Fruit fly (Drosophila melanogaster) whole organism: ENCODE data around the gene CG10336.

ENCODE experiments used
- CG8478 ChIP-seq: fragments of >200 bp; optimal IDR thresholded peaks from 2 replicates; lab custom pipeline; 2018; ENCODE audit warnings: inconsistent platforms
- Dll ChIP-seq: fragments of >200 bp; optimal IDR thresholded peaks from 2 replicates; lab custom pipeline; 2017
- EcR ChIP-seq, 2 experiments: fragments of >200 bp; optimal IDR thresholded peaks; 2 replicates each; lab custom pipeline; 2017; ENCODE audit warnings: missing biosample characterization in 2 of 2, missing genetic modification characterization in 2 of 2, missing genetic modification reagents in 2 of 2
- pan ChIP-seq: fragments of >200 bp; optimal IDR thresholded peaks from 2 replicates; lab custom pipeline; 2017
- psq ChIP-seq: fragments of >200 bp; optimal IDR thresholded peaks from 2 replicates; lab custom pipeline; 2017
- usp ChIP-seq: fragments of >200 bp; optimal IDR thresholded peaks from 2 replicates; lab custom pipeline; 2017; ENCODE audit warnings: missing biosample characterization, missing genetic modification characterization, mixed read lengths

dm6 chr2L:18705617-18706046, 16.3 kb downstream of the CG10336 start, which contains the start of gene Jwa:
- TF ChIP-seq psq (lab: Kevin White, UChicago) (no peak), Dll (no peak), CG8478 (lab: Kevin White, UChicago) (no peak), EcR (GFP tag; optimal IDR thresholded peaks at IDR 0.05; lab: Kevin White, UChicago) (no peak), pan (lab: Kevin White, UChicago) (no peak), usp (GFP tag; lab: Kevin White, UChicago) (no peak)
